Fruit fly (Drosophila melanogaster): Measurements from ENCODE around the gene CG15337.

Gene CG15337

dm6 chrX:8207054-8207453 is 47.2 kb downstream of the CG15337 start:
- TF ChIP-seq ovo (GFP tag; optimal IDR thresholded peaks at IDR 0.05) (no peak), CG12768 (GFP tag; optimal IDR thresholded peaks at IDR 0.05) (no peak), CG14711 (tag; optimal IDR thresholded peaks at IDR 0.05) (no peak), CG33017 (tag; optimal IDR thresholded peaks at IDR 0.05) (no peak), kay (GFP tag; ENCODE audit: borderline replicate concordance) (no peak), Clk (GFP tag; optimal IDR thresholded peaks at IDR 0.05) (no peak), CG1620 (GFP tag; optimal IDR thresholded peaks at IDR 0.05) (no peak), CG11617 (GFP tag; optimal IDR thresholded peaks at IDR 0.05) (no peak), CG7101 (tag; optimal IDR thresholded peaks at IDR 0.05) (no peak), toe (GFP tag; optimal IDR thresholded peaks at IDR 0.05) (no peak), cnc (optimal IDR thresholded peaks at IDR 0.05) (no peak), tj (GFP tag; optimal IDR thresholded peaks at IDR 0.05) (no peak), Hr96 (GFP tag; optimal IDR thresholded peaks at IDR 0.05) (no peak), Crg-1 (GFP tag; optimal IDR thresholded peaks at IDR 0.05) (no peak), CG5204 (GFP tag; optimal IDR thresholded peaks at IDR 0.05) (no peak), Mnt (GFP tag; optimal IDR thresholded peaks at IDR 0.05) (no peak), pad (GFP tag; optimal IDR thresholded peaks at IDR 0.05) (no peak), bab1 (GFP tag; optimal IDR thresholded peaks at IDR 0.05) (no peak), cic (GFP tag; optimal IDR thresholded peaks at IDR 0.05) (no peak), CG7045 (GFP tag; optimal IDR thresholded peaks at IDR 0.05) (no peak)

- no peak for TF ChIP-seq Hr96 (GFP tag; optimal IDR thresholded peaks at IDR 0.05)
- no peak for TF ChIP-seq CG7045 (GFP tag; optimal IDR thresholded peaks at IDR 0.05)
- TF ChIP-seq cic (GFP tag; optimal IDR thresholded peaks at IDR 0.05): no peak
- TF ChIP-seq ovo (GFP tag; optimal IDR thresholded peaks at IDR 0.05): no peak
- no peak for TF ChIP-seq toe (GFP tag; optimal IDR thresholded peaks at IDR 0.05)
- no peak for TF ChIP-seq CG1620 (GFP tag; optimal IDR thresholded peaks at IDR 0.05)
- TF ChIP-seq Mnt (GFP tag; optimal IDR thresholded peaks at IDR 0.05): no peak
- TF ChIP-seq CG5204 (GFP tag; optimal IDR thresholded peaks at IDR 0.05): no peak
- no peak for TF ChIP-seq CG11617 (GFP tag; optimal IDR thresholded peaks at IDR 0.05)
- TF ChIP-seq cnc (optimal IDR thresholded peaks at IDR 0.05): no peak
These were observed 50.8 kb downstream of the CG15337 start for dm6 chrX:8210632-8211031.
